Worm (Caenorhabditis elegans) whole organism, young adult: ENCODE measurements around the gene C27C12.4.

Experiments
- C06A6.2 ChIP-seq: fragments of 200-800 bp; sonication (Bioruptor generic); conservative IDR thresholded peaks from 2 replicates; pipeline ENCODE4 v1.3.6; 2022; ENCODE audit warnings: missing genetic modification characterization, missing compliant biosample characterization
- F33H1.4 ChIP-seq: fragments of 200-800 bp; sonication (Bioruptor generic); IDR thresholded peaks from 2 replicates; pipeline ENCODE4 v1.3.6; 2022; ENCODE audit warnings: missing genetic modification reagents, missing genetic modification characterization, missing compliant biosample characterization
- F52B5.7 ChIP-seq: sonication (generic microtip); optimal IDR thresholded peaks from 2 replicates; lab custom pipeline; 2016; ENCODE audit warnings: mild to moderate bottlenecking, missing genetic modification characterization, missing compliant biosample characterization
- F57A8.1 ChIP-seq: fragments of 200-800 bp; sonication (Bioruptor generic); optimal IDR thresholded peaks from 2 replicates; lab custom pipeline; 2018; ENCODE audit warnings: mild to moderate bottlenecking, missing genetic modification characterization, moderate library complexity, missing compliant biosample characterization
- K11D2.4 ChIP-seq: fragments of 200-800 bp; sonication (Bioruptor generic); IDR thresholded peaks from 2 replicates; pipeline ENCODE4 v1.3.6; 2022; ENCODE audit warnings: missing genetic modification reagents, missing genetic modification characterization, missing compliant biosample characterization
- K12H6.12 ChIP-seq: fragments of 200-800 bp; sonication (Bioruptor generic); optimal IDR thresholded peaks from 2 replicates; lab custom pipeline; 2018; ENCODE audit warnings: mild to moderate bottlenecking, missing genetic modification characterization, missing compliant biosample characterization
- T26A5.8 ChIP-seq: sonication (generic microtip); optimal IDR thresholded peaks from 2 replicates; lab custom pipeline; 2016; ENCODE audit warnings: missing genetic modification characterization, missing compliant biosample characterization
- ama-1 ChIP-seq, 3 experiments: fragments of 150-350 bp in 1 of 3; sonication (generic microtip) in 2 of 3; optimal IDR thresholded peaks; 2 replicates each; lab custom pipeline; 2014 to 2018; ENCODE audit warnings: missing biosample characterization in 2 of 3, missing genetic modification characterization in 2 of 3, missing genetic modification reagents in 2 of 3
- attf-5 ChIP-seq: fragments of 200-800 bp; sonication (Bioruptor generic); optimal IDR thresholded peaks from 2 replicates; lab custom pipeline; 2018; ENCODE audit warnings: mild to moderate bottlenecking, missing genetic modification characterization, missing compliant biosample characterization
- bed-2 ChIP-seq: fragments of 200-800 bp; sonication (Bioruptor generic); IDR thresholded peaks from 2 replicates; pipeline ENCODE4 v1.3.6; 2022; ENCODE audit warnings: missing genetic modification reagents, missing genetic modification characterization, missing compliant biosample characterization
- cebp-1 ChIP-seq, 2 experiments: fragments of 200-800 bp in 1 of 2; sonication (Bioruptor generic) in 1 of 2; sonication (generic microtip) in 1 of 2; IDR thresholded peaks in 1 of 2; optimal IDR thresholded peaks in 1 of 2; 2 replicates each; pipeline versions ENCODE4 v1.3.6 to Lab custom; 2017 to 2022; ENCODE audit warnings: missing compliant biosample characterization in 2 of 2, missing genetic modification characterization in 2 of 2, mild to moderate bottlenecking in 1 of 2, missing genetic modification reagents in 1 of 2, moderate library complexity in 1 of 2
- ceh-100 ChIP-seq: fragments of 200-800 bp; sonication (Bioruptor generic); IDR thresholded peaks from 2 replicates; pipeline ENCODE4 v1.3.6; 2022; ENCODE audit warnings: missing genetic modification reagents, missing genetic modification characterization, missing compliant biosample characterization
- ceh-27 ChIP-seq: fragments of 200-800 bp; sonication (Bioruptor generic); optimal IDR thresholded peaks from 2 replicates; lab custom pipeline; 2018; ENCODE audit warnings: mild to moderate bottlenecking, missing genetic modification characterization, moderate library complexity, missing compliant biosample characterization
- die-1 ChIP-seq: sonication (generic microtip); optimal IDR thresholded peaks from 2 replicates; lab custom pipeline; 2016; ENCODE audit warnings: missing genotype, mild to moderate bottlenecking, missing genetic modification characterization, missing compliant biosample characterization
- egrh-3 ChIP-seq: fragments of 200-800 bp; sonication (Bioruptor generic); IDR thresholded peaks from 2 replicates; pipeline ENCODE4 v1.3.6; 2022; ENCODE audit warnings: missing genetic modification reagents, missing genetic modification characterization, missing compliant biosample characterization
- gei-17 ChIP-seq: fragments of 200-800 bp; sonication (Bioruptor generic); optimal IDR thresholded peaks from 2 replicates; lab custom pipeline; 2018; ENCODE audit warnings: mild to moderate bottlenecking, missing genetic modification characterization, missing compliant biosample characterization
- him-1 ChIP-seq: sonication (generic microtip); optimal IDR thresholded peaks from 2 replicates; lab custom pipeline; 2016; ENCODE audit warnings: missing genotype, missing genetic modification reagents, missing genetic modification characterization, missing compliant biosample characterization
- hmg-1.2 ChIP-seq: fragments of 200-800 bp; sonication (Bioruptor generic); IDR thresholded peaks from 2 replicates; pipeline ENCODE4 v1.3.6; 2022; ENCODE audit warnings: missing genetic modification reagents, missing genetic modification characterization, missing compliant biosample characterization
- hmg-20 ChIP-seq: fragments of 200-800 bp; sonication (Bioruptor generic); IDR thresholded peaks from 2 replicates; pipeline ENCODE4 v1.3.6; 2022; ENCODE audit warnings: missing genetic modification reagents, missing genetic modification characterization, missing compliant biosample characterization
- hrde-1 ChIP-seq: sonication (generic microtip); optimal IDR thresholded peaks from 2 replicates; lab custom pipeline; 2016; ENCODE audit warnings: missing genetic modification characterization, mild to moderate bottlenecking, missing compliant biosample characterization, moderate library complexity, missing genotype, missing genetic modification reagents, borderline replicate concordance
- let-607 ChIP-seq, 2 experiments: fragments of 200-800 bp in 1 of 2; sonication (Bioruptor generic) in 1 of 2; sonication (generic microtip) in 1 of 2; optimal IDR thresholded peaks; 2 replicates each; lab custom pipeline; 2016 to 2018; ENCODE audit warnings: mild to moderate bottlenecking in 2 of 2, missing compliant biosample characterization in 2 of 2, missing genetic modification characterization in 2 of 2, moderate library complexity in 2 of 2, missing genotype in 1 of 2
- lin-26 ChIP-seq: fragments of 200-800 bp; sonication (Bioruptor generic); IDR thresholded peaks from 2 replicates; pipeline ENCODE4 v1.3.6; 2022; ENCODE audit warnings: missing genetic modification reagents, missing genetic modification characterization, missing compliant biosample characterization
- lin-40 ChIP-seq: sonication (generic microtip); optimal IDR thresholded peaks from 2 replicates; lab custom pipeline; 2016; ENCODE audit warnings: missing genetic modification characterization, mild to moderate bottlenecking, missing compliant biosample characterization, missing genotype, missing genetic modification reagents
- lir-1 ChIP-seq: fragments of 200-800 bp; sonication (Bioruptor generic); conservative IDR thresholded peaks from 2 replicates; pipeline ENCODE4 v1.3.6; 2022; ENCODE audit warnings: missing genetic modification reagents, missing genetic modification characterization, missing compliant biosample characterization
- madf-10 ChIP-seq: sonication (generic microtip); optimal IDR thresholded peaks from 2 replicates; lab custom pipeline; 2016; ENCODE audit warnings: mild to moderate bottlenecking, missing genetic modification characterization, missing compliant biosample characterization
- madf-3 ChIP-seq: fragments of 200-800 bp; sonication (Bioruptor generic); IDR thresholded peaks from 2 replicates; pipeline ENCODE4 v1.3.6; 2022; ENCODE audit warnings: missing genetic modification reagents, missing genetic modification characterization, missing compliant biosample characterization
- madf-6 ChIP-seq: fragments of 200-800 bp; sonication (Bioruptor generic); IDR thresholded peaks from 2 replicates; pipeline ENCODE4 v1.3.6; 2022; ENCODE audit warnings: missing genetic modification reagents, missing genetic modification characterization, missing compliant biosample characterization
- madf-8 ChIP-seq: fragments of 200-800 bp; sonication (Bioruptor generic); conservative IDR thresholded peaks from 2 replicates; pipeline ENCODE4 v1.3.6; 2022; ENCODE audit warnings: missing genetic modification reagents, missing genetic modification characterization, missing compliant biosample characterization
- mcd-1 ChIP-seq: fragments of 200-800 bp; sonication (Bioruptor generic); IDR thresholded peaks from 2 replicates; pipeline ENCODE4 v1.3.6; 2022; ENCODE audit warnings: missing genetic modification reagents, missing genetic modification characterization, missing compliant biosample characterization
- mxl-1 ChIP-seq: sonication (generic microtip); optimal IDR thresholded peaks from 2 replicates; lab custom pipeline; 2016; ENCODE audit warnings: missing genetic modification characterization, missing compliant biosample characterization
- nfya-2 ChIP-seq: fragments of 200-800 bp; sonication (Bioruptor generic); IDR thresholded peaks from 2 replicates; pipeline ENCODE4 v1.3.6; 2022; ENCODE audit warnings: missing genetic modification reagents, missing genetic modification characterization, missing compliant biosample characterization
- nfyb-1 ChIP-seq: fragments of 200-800 bp; sonication (Bioruptor generic); IDR thresholded peaks from 2 replicates; pipeline ENCODE4 v1.3.6; 2022; ENCODE audit warnings: missing genetic modification reagents, missing genetic modification characterization, missing compliant biosample characterization
- nhr-80 ChIP-seq: sonication (generic microtip); optimal IDR thresholded peaks from 2 replicates; lab custom pipeline; 2016; ENCODE audit warnings: missing genetic modification characterization, missing compliant biosample characterization
- nhr-90 ChIP-seq: sonication (generic microtip); optimal IDR thresholded peaks from 2 replicates; lab custom pipeline; 2016; ENCODE audit warnings: missing genotype, mild to moderate bottlenecking, missing genetic modification characterization, missing compliant biosample characterization
- snpc-4 ChIP-seq, 5 experiments: fragments of 150-350 bp in 1 of 5; sonication (generic microtip) in 4 of 5; optimal IDR thresholded peaks; 2 replicates each; lab custom pipeline; 2014 to 2018; ENCODE audit warnings: missing genetic modification characterization in 5 of 5, missing biosample characterization in 3 of 5, antibody characterized with exemption in 2 of 5, mild to moderate bottlenecking in 2 of 5, missing compliant biosample characterization in 2 of 5, missing genotype in 2 of 5, moderate library complexity in 2 of 5, missing genetic modification reagents in 1 of 5
- tbx-9 ChIP-seq: sonication (generic microtip); optimal IDR thresholded peaks from 2 replicates; lab custom pipeline; 2016; ENCODE audit warnings: borderline replicate concordance, missing genetic modification characterization, inconsistent platforms, missing compliant biosample characterization
- tlf-1 ChIP-seq: fragments of 200-800 bp; sonication (Bioruptor generic); optimal IDR thresholded peaks from 2 replicates; lab custom pipeline; 2018; ENCODE audit warnings: mild to moderate bottlenecking, missing genetic modification characterization, missing compliant biosample characterization
- zfh-2 ChIP-seq: fragments of 200-800 bp; sonication (Bioruptor generic); conservative IDR thresholded peaks from 2 replicates; pipeline ENCODE4 v1.3.6; 2022; ENCODE audit warnings: missing genetic modification reagents, missing genetic modification characterization, missing compliant biosample characterization
- ztf-18 ChIP-seq: sonication (generic microtip); optimal IDR thresholded peaks from 2 replicates; lab custom pipeline; 2016; ENCODE audit warnings: missing genotype, mild to moderate bottlenecking, missing genetic modification characterization, missing compliant biosample characterization
- ztf-22 ChIP-seq: fragments of 200-800 bp; sonication (Bioruptor generic); optimal IDR thresholded peaks from 2 replicates; lab custom pipeline; 2018; ENCODE audit warnings: mild to moderate bottlenecking, missing genetic modification characterization, moderate library complexity, missing compliant biosample characterization
- ztf-26 ChIP-seq: sonication (generic microtip); optimal IDR thresholded peaks from 2 replicates; lab custom pipeline; 2017; ENCODE audit warnings: missing genetic modification characterization, missing compliant biosample characterization

Gene C27C12.4

DNA sequence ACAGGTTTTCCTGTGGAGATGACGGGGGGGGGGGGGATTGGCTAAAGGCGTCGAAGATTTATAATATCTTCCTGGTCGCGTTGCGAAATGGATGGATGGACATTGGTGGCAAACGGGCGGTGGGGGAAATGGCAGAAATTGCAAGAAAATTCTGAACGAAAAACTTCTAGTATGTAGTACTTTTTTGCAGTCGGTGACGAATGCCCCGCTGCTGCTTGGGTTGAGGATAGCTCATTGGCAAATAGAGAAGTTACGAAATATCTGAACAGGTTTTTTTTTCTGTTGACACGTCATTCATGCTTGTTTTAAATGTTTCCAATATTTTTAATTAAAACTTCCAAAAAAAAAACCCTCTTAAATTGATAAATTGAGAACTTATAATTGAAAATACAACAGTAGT, 34.4 kb upstream of the C27C12.4 start:
- no peak for TF ChIP-seq bed-2 (GFP tag; lab: Robert Waterston, UW)
- no peak for TF ChIP-seq hmg-20
- TF ChIP-seq cebp-1 (GFP tag; IDR thresholded peaks at IDR 0.05; lab: Robert Waterston, UW), result peak; percentile 62; the same call in 1 of the 2 replicates
- peak; percentile 86 for TF ChIP-seq cebp-1 (tag; optimal IDR thresholded peaks at IDR 0.05; lab: Kevin White, UChicago)
- TF ChIP-seq nhr-90, result no peak

DNA sequence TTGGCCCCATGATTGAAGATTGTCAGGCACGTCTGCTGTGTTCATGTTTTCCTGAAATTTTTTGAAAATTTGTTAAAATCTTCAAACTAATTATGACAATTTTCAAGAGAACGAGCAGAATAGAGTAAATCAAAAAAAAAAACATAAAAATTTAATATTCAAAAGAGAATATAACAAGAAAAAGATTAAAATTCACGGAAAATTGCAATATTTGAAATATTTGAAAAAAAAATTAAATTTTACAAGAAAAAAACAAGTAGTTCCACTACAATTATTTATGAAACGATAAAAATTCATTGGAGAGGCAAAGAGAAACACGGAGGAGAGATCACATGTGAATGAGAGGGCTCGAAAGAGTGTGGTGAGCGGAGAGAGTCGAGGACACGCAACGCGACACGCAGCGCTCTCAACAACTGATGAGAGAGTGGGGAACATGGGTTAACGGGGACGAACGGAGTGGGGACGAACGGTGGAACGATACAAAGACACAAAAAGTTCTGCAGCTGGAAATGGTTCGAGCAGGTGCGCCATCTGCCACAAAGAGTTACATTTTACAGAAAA, 29.3 kb upstream of the C27C12.4 start, which contains the start of gene mbk-1:
mbk-1 (minus strand) TSS at position 51 of the 561 bp plus-strand sequence.
- TF ChIP-seq F52B5.7 (tag; lab: Kevin White, UChicago) (no peak), lin-26 (peak; percentile 57; the same call in 1 of the 2 replicates), hrde-1 (tag; lab: Kevin White, UChicago) (no peak), K12H6.12 (tag; lab: Kevin White, UChicago) (peak; percentile 29), tlf-1 (no peak), zfh-2 (GFP tag; lab: Robert Waterston, UW) (no peak), F57A8.1 (GFP tag; lab: Kevin White, UChicago) (no peak), ama-1 (optimal IDR thresholded peaks at IDR 0.05; lab: Kevin White, UChicago) (no peak), ama-1 (GFP tag; optimal IDR thresholded peaks at IDR 0.05; lab: Kevin White, UChicago) (no peak), madf-10 (tag; lab: Kevin White, UChicago) (peak; percentile 41), let-607 (tag; optimal IDR thresholded peaks at IDR 0.05; lab: Kevin White, UChicago) (peak in 1 of 2 experiments; percentile 49), lir-1 (GFP tag; lab: Robert Waterston, UW) (0 out of 2 replicates have a peak, but pooled peaks have one; percentile 54), nhr-80 (tag; lab: Kevin White, UChicago) (peak; percentile 81), ceh-100 (no peak), ztf-26 (tag; lab: Kevin White, UChicago) (peak; percentile 6), ztf-18 (tag; lab: Kevin White, UChicago) (peak; percentile 1), hmg-1.2 (peak; percentile 88), nfyb-1 (no peak), nfya-2 (GFP tag; lab: Robert Waterston, UW) (no peak), die-1 (peak; percentile 4), attf-5 (GFP tag; lab: Kevin White, UChicago) (peak; percentile 58), snpc-4 (GFP tag; optimal IDR thresholded peaks at IDR 0.05; lab: Kevin White, UChicago) (no peak), snpc-4 (tag; optimal IDR thresholded peaks at IDR 0.05; lab: Kevin White, UChicago) (peak in 3 of 4 experiments; percentile 31 to 40 (median 35)), cebp-1 (GFP tag; IDR thresholded peaks at IDR 0.05; lab: Robert Waterston, UW) (no peak), cebp-1 (tag; optimal IDR thresholded peaks at IDR 0.05; lab: Kevin White, UChicago) (peak; percentile 73), lin-40 (tag; lab: Kevin White, UChicago) (peak; percentile 60), madf-3 (GFP tag; lab: Robert Waterston, UW) (peak; percentile 87), K11D2.4 (GFP tag; lab: Robert Waterston, UW) (0 out of 2 replicates have a peak, but pooled peaks have one; percentile 23), ceh-27 (GFP tag; lab: Kevin White, UChicago) (peak; percentile 81), mxl-1 (tag; lab: Kevin White, UChicago) (no peak), gei-17 (GFP tag; lab: Kevin White, UChicago) (peak; percentile 16), C06A6.2 (GFP tag; lab: Robert Waterston, UW) (no peak), mcd-1 (GFP tag; lab: Robert Waterston, UW) (peak; percentile 35; the same call in 1 of the 2 replicates)

ce11 chrX:14828766-14829165, 25.1 kb upstream of the C27C12.4 start:
- TF ChIP-seq egrh-3 (no peak), him-1 (tag; lab: Kevin White, UChicago) (no peak), nhr-80 (tag; lab: Kevin White, UChicago) (no peak), T26A5.8 (no peak), F33H1.4 (GFP tag; lab: Robert Waterston, UW) (no peak), tlf-1 (no peak), bed-2 (GFP tag; lab: Robert Waterston, UW) (no peak), madf-8 (GFP tag; lab: Robert Waterston, UW) (no peak), ztf-22 (GFP tag; lab: Kevin White, UChicago) (no peak), tbx-9 (no peak), mxl-1 (tag; lab: Kevin White, UChicago) (no peak), madf-6 (no peak), K12H6.12 (tag; lab: Kevin White, UChicago) (no peak)
